Worm (Caenorhabditis elegans): Measurements from ENCODE around the gene C38D4.10.

- no peak for TF ChIP-seq ama-1 (optimal IDR thresholded peaks at IDR 0.05)
- TF ChIP-seq fos-1 (tag; optimal IDR thresholded peaks at IDR 0.05): no peak
- no peak for TF ChIP-seq F13H6.1 (tag; optimal IDR thresholded peaks at IDR 0.05)
- TF ChIP-seq unc-62 (GFP tag; optimal IDR thresholded peaks at IDR 0.05): no peak
- no peak for TF ChIP-seq nhr-129 (tag; optimal IDR thresholded peaks at IDR 0.05)
- TF ChIP-seq ztf-11 (tag; optimal IDR thresholded peaks at IDR 0.05): no peak
- no peak for TF ChIP-seq elt-3 (tag; optimal IDR thresholded peaks at IDR 0.05)
- TF ChIP-seq mab-5 (tag; optimal IDR thresholded peaks at IDR 0.05): no peak
- TF ChIP-seq nhr-25 (tag; optimal IDR thresholded peaks at IDR 0.05): no peak
- TF ChIP-seq ceh-16 (tag; optimal IDR thresholded peaks at IDR 0.05): no peak
- TF ChIP-seq dmd-4 (tag; optimal IDR thresholded peaks at IDR 0.05): no peak
- no peak for TF ChIP-seq nhr-11 (tag; optimal IDR thresholded peaks at IDR 0.05)
These were observed 3.4 kb downstream of the C38D4.10 start, which contains the start of gene mel-28 for ce11 chrIII:4785714-4786113.

Data from whole organism, L2 larva.